Worm (Caenorhabditis elegans): ENCODE results near the gene cyp-33C2.
"Not testable (repeated sequence)": the region's sequence is repeated elsewhere in the genome, so short reads cannot be mapped to it uniquely, and the experiment has no call there.

cyp-33C2 gene

ce11 chrV:2138287-2138686 is 45.0 kb upstream of the cyp-33C2 start:
- no peak for TF ChIP-seq lsy-12 (tag; optimal IDR thresholded peaks at IDR 0.05)
- no peak for TF ChIP-seq nhr-23 (tag; optimal IDR thresholded peaks at IDR 0.05)
- no peak for TF ChIP-seq elt-3 (tag; optimal IDR thresholded peaks at IDR 0.05)
- TF ChIP-seq nhr-11 (tag; optimal IDR thresholded peaks at IDR 0.05), result no peak
- no peak for TF ChIP-seq hmg-11 (tag; optimal IDR thresholded peaks at IDR 0.05)
- peak; percentile 28 for TF ChIP-seq jun-1 (tag; optimal IDR thresholded peaks at IDR 0.05)
- TF ChIP-seq lin-15B (tag; optimal IDR thresholded peaks at IDR 0.05), result no peak

ce11 chrV:2139918-2140317 is 43.4 kb upstream of the cyp-33C2 start, which contains the start of gene F22F7.7:
TSS of gene F22F7.7 (minus strand) at chrV:2140042.
- TF ChIP-seq ZK546.5 (tag; optimal IDR thresholded peaks at IDR 0.05), result no peak
- no peak for TF ChIP-seq nfya-1 (tag; optimal IDR thresholded peaks at IDR 0.05; ENCODE audit: insufficient read depth)
- no peak for TF ChIP-seq aly-2 (tag; optimal IDR thresholded peaks at IDR 0.05)

- TF ChIP-seq ceh-82, nhr-76, ztf-11 (tag; optimal IDR thresholded peaks at IDR 0.05): not testable (repeated sequence)
Observed at ce11 chrV:2144408-2144807, 38.9 kb upstream of the cyp-33C2 start, which contains the start of gene F22F7.12. TSS of gene F22F7.12 (minus strand) at chrV:2144508.

ce11 chrV:2146044-2146443 is 37.2 kb upstream of the cyp-33C2 start, which contains the start of gene str-52:
TSS of gene str-52 (minus strand) at chrV:2146144.
- TF ChIP-seq eor-1 (tag; optimal IDR thresholded peaks at IDR 0.05) (no peak), lsy-12 (tag; optimal IDR thresholded peaks at IDR 0.05) (no peak), elt-1 (tag; optimal IDR thresholded peaks at IDR 0.05) (no peak), ZK546.5 (tag; optimal IDR thresholded peaks at IDR 0.05) (no peak), ceh-9 (tag; optimal IDR thresholded peaks at IDR 0.05) (no peak), nhr-28 (tag; optimal IDR thresholded peaks at IDR 0.05) (no peak), sea-2 (GFP tag; optimal IDR thresholded peaks at IDR 0.05) (no peak), aly-2 (tag; optimal IDR thresholded peaks at IDR 0.05) (no peak), fos-1 (tag; optimal IDR thresholded peaks at IDR 0.05) (no peak), mdl-1 (tag; optimal IDR thresholded peaks at IDR 0.05) (no peak), nhr-76 (tag; optimal IDR thresholded peaks at IDR 0.05) (no peak), R02D3.7 (tag; optimal IDR thresholded peaks at IDR 0.05) (no peak), nhr-12 (tag; optimal IDR thresholded peaks at IDR 0.05) (no peak), nfya-1 (tag; optimal IDR thresholded peaks at IDR 0.05; ENCODE audit: insufficient read depth) (no peak), nhr-43 (tag; optimal IDR thresholded peaks at IDR 0.05; ENCODE audit: poor library complexity, severe bottlenecking) (no peak), ama-1 (optimal IDR thresholded peaks at IDR 0.05) (no peak), nhr-11 (tag; optimal IDR thresholded peaks at IDR 0.05) (no peak), ztf-4 (tag; optimal IDR thresholded peaks at IDR 0.05) (no peak)

ce11 chrV:2146795-2147194 is 36.5 kb upstream of the cyp-33C2 start, which contains the start of gene srbc-20:
TSS of gene srbc-20 (plus strand) at chrV:2147095.
- TF ChIP-seq nhr-23 (tag; optimal IDR thresholded peaks at IDR 0.05) (no peak), elt-2 (tag; optimal IDR thresholded peaks at IDR 0.05) (no peak), lsy-12 (tag; optimal IDR thresholded peaks at IDR 0.05) (no peak), pqm-1 (tag; optimal IDR thresholded peaks at IDR 0.05) (no peak), elt-3 (tag; optimal IDR thresholded peaks at IDR 0.05) (no peak), nhr-25 (tag; optimal IDR thresholded peaks at IDR 0.05) (no peak), nhr-43 (tag; optimal IDR thresholded peaks at IDR 0.05; ENCODE audit: poor library complexity, severe bottlenecking) (no peak), nhr-28 (tag; optimal IDR thresholded peaks at IDR 0.05) (no peak), unc-62 (GFP tag; optimal IDR thresholded peaks at IDR 0.05) (no peak), mdl-1 (tag; optimal IDR thresholded peaks at IDR 0.05) (no peak), lin-15B (tag; optimal IDR thresholded peaks at IDR 0.05) (no peak), ama-1 (optimal IDR thresholded peaks at IDR 0.05) (no peak), daf-12 (tag; optimal IDR thresholded peaks at IDR 0.05) (no peak), nhr-12 (tag; optimal IDR thresholded peaks at IDR 0.05) (no peak), egl-5 (tag; optimal IDR thresholded peaks at IDR 0.05) (no peak), zag-1 (tag; optimal IDR thresholded peaks at IDR 0.05) (no peak), nhr-237 (tag; optimal IDR thresholded peaks at IDR 0.05) (no peak), ceh-28 (tag; optimal IDR thresholded peaks at IDR 0.05) (no peak), unc-39 (tag; optimal IDR thresholded peaks at IDR 0.05) (no peak), egl-27 (tag; optimal IDR thresholded peaks at IDR 0.05) (no peak)

Measured in whole organism, L3 larva.